Fruit fly (Drosophila melanogaster): Measurements from ENCODE around the gene CG8679.

dm6 chr2L:21268140-21268539 lies 49.8 kb upstream of the CG8679 start:
- no peak for TF ChIP-seq CG8301 (tag; optimal IDR thresholded peaks at IDR 0.05)
- TF ChIP-seq EcR (GFP tag; optimal IDR thresholded peaks at IDR 0.05) = no peak
- no peak for TF ChIP-seq rn (GFP tag; IDR thresholded peaks at IDR 0.05)
- TF ChIP-seq CG4496 (GFP tag; IDR thresholded peaks at IDR 0.05) = no peak
- TF ChIP-seq CG32121 (GFP tag; IDR thresholded peaks at IDR 0.05) = no peak
- no peak for TF ChIP-seq CG17806 (tag; optimal IDR thresholded peaks at IDR 0.05)
- no peak for TF ChIP-seq CG8159 (tag; optimal IDR thresholded peaks at IDR 0.05)
- TF ChIP-seq CG10348 (GFP tag; IDR thresholded peaks at IDR 0.05) = no peak
- no peak for TF ChIP-seq CG9948 (tag; optimal IDR thresholded peaks at IDR 0.05)

All from whole organism, pupa.